Worm (Caenorhabditis elegans): Measurements from ENCODE around the gene sprr-3.

DNA sequence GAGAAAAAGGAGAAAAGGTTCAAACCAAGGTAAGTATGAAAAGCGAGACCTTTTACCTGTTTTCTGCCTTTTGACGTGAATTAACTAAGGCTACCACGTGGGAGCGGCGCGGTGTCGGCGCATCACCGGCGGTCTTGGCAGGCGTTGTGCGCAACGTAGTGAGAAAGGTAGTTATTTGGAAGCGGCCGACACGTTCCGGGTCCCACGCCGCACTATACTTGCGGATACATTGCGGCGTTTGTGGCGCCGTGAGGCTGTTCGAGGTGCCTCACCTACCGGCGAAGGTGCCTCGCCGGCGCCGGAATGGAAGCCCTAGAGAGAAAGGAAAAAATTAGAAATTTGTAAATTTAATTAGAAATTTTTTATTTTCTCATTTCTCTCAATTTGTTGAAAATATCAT lies 10.8 kb downstream of the sprr-3 start:
- TF ChIP-seq ets-7 (tag; optimal IDR thresholded peaks at IDR 0.05) = no peak
- no peak for TF ChIP-seq pes-1 (GFP tag; IDR thresholded peaks at IDR 0.05)
- no peak for TF ChIP-seq ama-1 (optimal IDR thresholded peaks at IDR 0.05)
- no peak for TF ChIP-seq flt-1 (GFP tag; IDR thresholded peaks at IDR 0.05)
- no peak for TF ChIP-seq F13C5.2 (tag; optimal IDR thresholded peaks at IDR 0.05)
- no peak for TF ChIP-seq ceh-13 (GFP tag; optimal IDR thresholded peaks at IDR 0.05)
- TF ChIP-seq aly-1 (tag; optimal IDR thresholded peaks at IDR 0.05) = no peak
- no peak for TF ChIP-seq hnd-1 (tag; optimal IDR thresholded peaks at IDR 0.05)
- no peak for TF ChIP-seq tbx-37 (GFP tag; conservative IDR thresholded peaks at IDR 0.05)
- TF ChIP-seq scrt-1 (GFP tag; IDR thresholded peaks at IDR 0.05) = no peak
